Fruit fly (Drosophila melanogaster): ENCODE results near the gene cm.

cm gene

DNA sequence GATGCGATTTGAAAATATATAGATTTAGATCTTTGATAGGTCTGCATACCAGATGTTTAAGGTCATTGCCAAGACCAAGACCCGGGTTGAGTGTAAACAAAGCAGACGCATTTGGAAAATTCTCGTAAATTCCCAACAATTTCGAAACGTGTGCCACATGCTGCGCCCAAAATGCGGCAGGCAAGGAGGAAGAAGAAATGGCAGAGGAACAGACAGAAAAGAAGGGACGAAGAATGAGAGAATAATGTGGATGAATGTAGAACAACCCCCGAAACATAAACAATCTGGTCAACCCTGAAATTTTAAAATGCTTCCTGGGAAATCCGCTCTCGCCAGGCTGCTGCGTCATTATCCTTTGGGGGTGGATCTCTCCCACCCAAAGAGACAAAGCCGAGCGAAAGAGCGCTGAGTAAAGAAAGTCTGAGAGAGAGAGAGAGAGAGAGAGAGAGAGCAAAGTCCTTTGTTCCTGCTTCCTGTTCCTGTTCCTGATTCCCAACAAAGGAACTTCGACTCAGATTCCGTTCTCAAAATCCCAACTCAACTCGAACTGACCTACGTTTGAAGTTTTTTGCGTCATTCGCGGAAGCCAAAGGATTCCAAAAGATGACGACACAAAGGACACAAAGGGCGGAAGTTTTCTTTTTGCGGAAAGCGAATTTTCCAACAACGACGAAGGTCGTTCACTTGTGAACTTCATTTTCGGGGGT is 22.2 kb downstream of the cm start:
- TF ChIP-seq salr (GFP tag; optimal IDR thresholded peaks at IDR 0.05) (no peak), dac (GFP tag; optimal IDR thresholded peaks at IDR 0.05) (no peak), CG10669 (GFP tag; optimal IDR thresholded peaks at IDR 0.05) (no peak), ss (GFP tag; optimal IDR thresholded peaks at IDR 0.05) (no peak), CG1621 (tag; optimal IDR thresholded peaks at IDR 0.05) (no peak), CG8319 (GFP tag; optimal IDR thresholded peaks at IDR 0.05) (no peak), CG11902 (GFP tag; optimal IDR thresholded peaks at IDR 0.05) (no peak), CG11762 (GFP tag; optimal IDR thresholded peaks at IDR 0.05; ENCODE audit: insufficient read depth) (no peak), OdsH (GFP tag; optimal IDR thresholded peaks at IDR 0.05) (no peak), vri (GFP tag; optimal IDR thresholded peaks at IDR 0.05) (no peak), CG9139 (GFP tag; optimal IDR thresholded peaks at IDR 0.05) (no peak), Eip78C (GFP tag) (no peak), Hr4 (GFP tag; optimal IDR thresholded peaks at IDR 0.05) (no peak), Ets21C (GFP tag; optimal IDR thresholded peaks at IDR 0.05) (no peak), CG8119 (GFP tag; IDR thresholded peaks at IDR 0.05) (no peak), Smox (GFP tag; optimal IDR thresholded peaks at IDR 0.05) (no peak), fd85E (GFP tag; optimal IDR thresholded peaks at IDR 0.05) (no peak), Sox14 (GFP tag; optimal IDR thresholded peaks at IDR 0.05) (no peak), Blimp-1 (GFP tag; optimal IDR thresholded peaks at IDR 0.05) (no peak), svp (GFP tag) (no peak)

DNA sequence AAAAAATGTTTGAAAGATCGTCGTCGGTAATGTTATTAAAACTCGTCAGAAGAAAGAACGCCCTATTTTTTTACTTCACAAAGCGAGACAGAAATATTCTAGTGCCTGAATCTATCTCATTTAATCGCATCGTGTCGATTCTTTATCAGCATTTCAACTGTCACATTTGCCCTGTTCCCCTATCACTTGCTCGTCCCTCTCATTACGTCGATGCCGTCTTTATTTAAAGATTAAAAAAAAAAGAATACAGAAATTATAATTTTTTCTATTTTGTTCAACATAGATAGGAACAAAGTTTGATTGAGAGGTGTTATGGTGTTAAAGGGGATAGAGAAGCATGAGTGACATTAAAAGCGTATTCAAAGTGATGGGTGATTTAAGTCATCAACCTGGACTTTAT is 22.9 kb downstream of the cm start:
- no peak for TF ChIP-seq cyc (GFP tag; optimal IDR thresholded peaks at IDR 0.05)
- TF ChIP-seq CG3919 (GFP tag; optimal IDR thresholded peaks at IDR 0.05) = no peak
- no peak for TF ChIP-seq fd85E (GFP tag; optimal IDR thresholded peaks at IDR 0.05)
- no peak for TF ChIP-seq CG10669 (GFP tag; optimal IDR thresholded peaks at IDR 0.05)
- no peak for TF ChIP-seq net (GFP tag; optimal IDR thresholded peaks at IDR 0.05)
- TF ChIP-seq topi (GFP tag; optimal IDR thresholded peaks at IDR 0.05) = no peak
- TF ChIP-seq Ets96B (tag; optimal IDR thresholded peaks at IDR 0.05) = no peak
- peak; percentile 91 for TF ChIP-seq svp (GFP tag)

DNA sequence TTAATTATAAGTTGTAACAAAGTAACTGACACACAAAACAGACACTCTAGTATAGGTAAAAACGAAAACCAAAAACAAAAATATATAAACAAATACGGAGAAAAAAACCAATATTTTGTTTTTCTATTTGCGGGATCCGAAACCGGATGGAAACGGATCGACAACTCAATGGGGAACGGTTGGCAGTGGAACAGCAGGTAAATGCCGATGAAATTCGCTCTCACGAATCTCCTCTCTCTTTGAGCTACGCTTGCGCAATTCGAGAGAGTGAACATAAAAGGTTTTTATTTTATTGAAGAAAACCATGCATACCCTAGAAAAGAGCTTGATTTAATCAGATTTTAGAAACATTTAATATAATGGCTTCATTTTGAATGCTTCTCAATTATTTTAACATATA is 23.9 kb downstream of the cm start:
- TF ChIP-seq CG34406 (GFP tag; optimal IDR thresholded peaks at IDR 0.05) (no peak), CG6808 (GFP tag; optimal IDR thresholded peaks at IDR 0.05) (no peak), dsx (GFP tag; optimal IDR thresholded peaks at IDR 0.05; ENCODE audit: poor library complexity, severe bottlenecking) (peak; percentile 24), topi (GFP tag; optimal IDR thresholded peaks at IDR 0.05) (no peak), CG11902 (GFP tag; optimal IDR thresholded peaks at IDR 0.05) (no peak), CG9139 (GFP tag; optimal IDR thresholded peaks at IDR 0.05) (peak; percentile 15)

DNA sequence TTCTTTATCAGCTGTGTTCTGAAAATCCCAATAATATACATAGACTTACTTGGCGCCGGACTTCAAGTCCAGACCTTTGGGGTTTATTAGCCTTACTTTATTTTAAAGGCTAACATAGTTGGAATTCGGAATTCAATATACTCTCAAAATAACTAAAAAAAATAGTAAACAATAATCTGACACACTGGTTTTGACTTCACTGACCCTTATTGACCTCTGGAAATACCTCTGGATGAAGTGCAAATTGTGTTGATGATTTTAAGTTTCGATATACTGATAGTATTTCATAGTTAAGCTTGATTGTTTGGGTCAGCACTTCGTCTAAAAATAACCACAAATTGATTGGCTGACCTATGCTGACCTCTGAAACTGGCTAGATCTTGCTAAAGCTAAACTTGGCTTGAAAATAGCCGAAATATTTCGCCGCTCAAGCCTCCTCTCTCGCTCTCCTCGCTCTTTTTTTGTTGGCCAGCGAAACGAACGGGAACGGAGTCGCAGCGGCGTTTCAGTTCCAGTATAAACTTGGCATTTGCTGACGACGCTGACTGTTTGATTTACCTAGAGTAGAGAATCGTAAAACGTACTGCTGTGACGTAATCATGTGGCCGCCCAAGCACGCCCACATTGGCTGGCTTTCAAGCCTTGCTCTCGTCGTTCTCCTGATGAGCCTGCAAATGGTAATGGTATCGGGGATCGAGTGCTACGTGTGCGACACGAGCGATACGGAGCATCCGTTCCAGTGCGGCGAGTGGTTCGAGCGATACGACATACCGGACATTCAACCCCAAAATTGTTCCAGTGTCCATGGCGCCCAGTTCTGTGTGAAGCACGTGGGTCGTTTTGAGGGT is 24.7 kb downstream of the cm start, which contains the start of gene bou:
Gene bou (plus strand): TSS at position 507 of the 848 bp plus-strand sequence.
- TF ChIP-seq CG15336 (GFP tag; IDR thresholded peaks at IDR 0.05) (no peak), salr (GFP tag; optimal IDR thresholded peaks at IDR 0.05) (no peak), Sox15 (GFP tag; optimal IDR thresholded peaks at IDR 0.05) (no peak), CG6792 (GFP tag; optimal IDR thresholded peaks at IDR 0.05) (no peak), CG16779 (tag; optimal IDR thresholded peaks at IDR 0.05) (no peak), fd59A (GFP tag; optimal IDR thresholded peaks at IDR 0.05) (no peak), CG11294 (GFP tag; IDR thresholded peaks at IDR 0.05) (no peak), Ets96B (tag; optimal IDR thresholded peaks at IDR 0.05) (no peak), fd85E (GFP tag; optimal IDR thresholded peaks at IDR 0.05) (no peak), CG8632 (GFP tag; optimal IDR thresholded peaks at IDR 0.05) (no peak), Lpt (GFP tag; optimal IDR thresholded peaks at IDR 0.05) (no peak), CG7368 (GFP tag; optimal IDR thresholded peaks at IDR 0.05) (no peak), OdsH (GFP tag; optimal IDR thresholded peaks at IDR 0.05) (no peak), Sox14 (GFP tag; optimal IDR thresholded peaks at IDR 0.05) (no peak), Smox (GFP tag; optimal IDR thresholded peaks at IDR 0.05) (no peak), CG10669 (GFP tag; optimal IDR thresholded peaks at IDR 0.05) (no peak), Sox102F (GFP tag; optimal IDR thresholded peaks at IDR 0.05) (no peak), CG11902 (GFP tag; optimal IDR thresholded peaks at IDR 0.05) (no peak), esn (GFP tag; optimal IDR thresholded peaks at IDR 0.05) (no peak), lz (GFP tag; optimal IDR thresholded peaks at IDR 0.05) (no peak), CG6276 (GFP tag; optimal IDR thresholded peaks at IDR 0.05) (no peak), Met (GFP tag; optimal IDR thresholded peaks at IDR 0.05) (no peak), Hr39 (GFP tag; optimal IDR thresholded peaks at IDR 0.05) (no peak)
